Fruit fly (Drosophila melanogaster): Measurements from ENCODE around the gene CG34267.

- no peak for TF ChIP-seq CTCF (optimal IDR thresholded peaks at IDR 0.05)
- TF ChIP-seq CG8478 (optimal IDR thresholded peaks at IDR 0.05) = no peak
These were observed 29.1 kb downstream of the CG34267 start for dm6 chr3L:471199-471598.
